Worm (Caenorhabditis elegans): ENCODE measurements around the gene lst-5.

lst-5 gene

DNA sequence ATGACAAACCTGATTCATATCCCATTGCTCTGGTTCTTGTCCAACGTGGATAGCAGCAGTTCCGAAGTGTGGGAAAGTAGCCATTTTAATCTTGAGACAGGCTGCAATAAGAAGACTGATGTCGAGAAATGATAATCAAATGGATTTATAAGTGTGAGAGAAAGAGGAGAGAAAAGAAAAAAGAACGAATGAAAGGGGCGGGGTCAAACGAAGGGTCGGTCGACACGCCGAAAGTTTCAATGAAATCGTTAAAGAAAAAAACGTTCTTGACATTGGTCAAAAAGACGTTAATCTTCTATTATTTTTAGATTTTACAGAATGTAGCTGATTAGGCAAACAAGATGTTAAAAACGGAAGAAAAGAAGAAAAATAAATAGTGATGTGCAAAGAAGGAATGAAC lies 35.1 kb downstream of the lst-5 start, which contains the start of gene cth-2:
Gene cth-2 (minus strand): TSS at position 101 of the 400 bp plus-strand sequence.
- TF ChIP-seq grh-1 (GFP tag; IDR thresholded peaks at IDR 0.05), result no peak
- peak; percentile 64 for TF ChIP-seq blmp-1 (tag; optimal IDR thresholded peaks at IDR 0.05)
- peak; percentile 32 for TF ChIP-seq lin-14 (GFP tag; optimal IDR thresholded peaks at IDR 0.05)
- TF ChIP-seq mep-1 (tag; optimal IDR thresholded peaks at IDR 0.05), result peak; percentile 12
- no peak for TF ChIP-seq pax-3 (tag; optimal IDR thresholded peaks at IDR 0.05)

DNA sequence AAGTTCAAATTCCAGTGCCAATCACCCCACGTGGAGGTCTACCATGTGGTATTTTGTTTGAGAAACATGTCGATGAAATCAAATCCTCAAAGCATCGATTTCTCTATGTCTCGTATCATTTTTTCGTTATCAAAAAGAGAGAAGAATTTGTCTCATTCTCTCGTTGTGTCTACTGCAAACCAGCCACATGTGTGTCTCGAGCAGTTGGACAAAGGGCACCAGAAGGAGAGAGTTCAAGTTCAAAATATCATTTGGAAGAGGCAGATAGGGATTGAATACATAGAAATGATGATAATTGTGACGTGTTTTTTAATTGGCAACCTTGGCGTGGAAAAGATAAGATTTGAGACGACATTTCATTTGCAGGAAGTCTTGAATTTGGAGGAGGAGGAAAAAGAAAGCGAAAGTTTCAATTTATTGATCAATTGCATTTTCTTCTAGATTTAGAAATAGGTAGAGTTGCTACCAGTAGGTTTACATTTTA lies 36.6 kb downstream of the lst-5 start:
- TF ChIP-seq C34B4.2 (tag; optimal IDR thresholded peaks at IDR 0.05), result no peak
- no peak for TF ChIP-seq efl-3 (GFP tag; optimal IDR thresholded peaks at IDR 0.05)
- no peak for TF ChIP-seq ceh-63 (GFP tag; optimal IDR thresholded peaks at IDR 0.05)
- peak in 2 of 3 experiments; percentile 32 to 36 for TF ChIP-seq dpl-1 (GFP tag; optimal IDR thresholded peaks at IDR 0.05)
- TF ChIP-seq nhr-84 (tag; optimal IDR thresholded peaks at IDR 0.05), result no peak
- TF ChIP-seq nhr-19 (GFP tag; conservative IDR thresholded peaks at IDR 0.05), result peak; percentile 48; the same call in 1 of the 2 replicates
- TF ChIP-seq C16A3.4 (tag; optimal IDR thresholded peaks at IDR 0.05), result peak; percentile 18
- peak; percentile 61 for TF ChIP-seq nhr-90 (tag; optimal IDR thresholded peaks at IDR 0.05; ENCODE audit: poor library complexity)
- TF ChIP-seq unc-86 (tag; optimal IDR thresholded peaks at IDR 0.05), result no peak
- no peak for TF ChIP-seq ceh-88 (GFP tag; IDR thresholded peaks at IDR 0.05)
- TF ChIP-seq elt-3 (tag; optimal IDR thresholded peaks at IDR 0.05), result peak in 3 of 6 experiments; percentile 53 to 79 (median 72)
- peak; percentile 69 for TF ChIP-seq snu-23 (GFP tag; optimal IDR thresholded peaks at IDR 0.05)
- no peak for TF ChIP-seq ceh-8 (GFP tag; optimal IDR thresholded peaks at IDR 0.05)
- no peak for TF ChIP-seq ceh-82 (tag; optimal IDR thresholded peaks at IDR 0.05)
- TF ChIP-seq rnt-1 (tag; optimal IDR thresholded peaks at IDR 0.05), result peak; percentile 64
- TF ChIP-seq lsy-2 (tag; optimal IDR thresholded peaks at IDR 0.05), result peak; percentile 6 to 54
- TF ChIP-seq blmp-1 (tag; optimal IDR thresholded peaks at IDR 0.05), result peak; percentile 62
- peak; percentile 70 for TF ChIP-seq tbx-2 (tag; optimal IDR thresholded peaks at IDR 0.05)
- TF ChIP-seq nhr-20 (tag; optimal IDR thresholded peaks at IDR 0.05), result peak; percentile 87
- TF ChIP-seq lin-14 (GFP tag; optimal IDR thresholded peaks at IDR 0.05), result peak; percentile 88
- peak in 1 of 2 experiments; percentile 59 for TF ChIP-seq lin-35 (GFP tag; optimal IDR thresholded peaks at IDR 0.05)
- no peak for TF ChIP-seq snpc-4 (tag; optimal IDR thresholded peaks at IDR 0.05)
- TF ChIP-seq skn-1 (tag; optimal IDR thresholded peaks at IDR 0.05), result peak; percentile 57
- TF ChIP-seq nhr-85 (tag), result peak; percentile 94
- peak; percentile 91 for TF ChIP-seq nhr-71 (tag; optimal IDR thresholded peaks at IDR 0.05)
- TF ChIP-seq grh-1 (GFP tag; IDR thresholded peaks at IDR 0.05), result peak; percentile 46
- TF ChIP-seq pag-3 (tag; optimal IDR thresholded peaks at IDR 0.05; ENCODE audit: borderline replicate concordance, insufficient read depth), result peak; percentile 5
- TF ChIP-seq fos-1 (tag; optimal IDR thresholded peaks at IDR 0.05), result peak; percentile 14
- TF ChIP-seq nhr-47 (tag; optimal IDR thresholded peaks at IDR 0.05), result peak; percentile 18
- TF ChIP-seq unc-98 (GFP tag; IDR thresholded peaks at IDR 0.05), result no peak
- no peak for TF ChIP-seq tlp-1 (tag; optimal IDR thresholded peaks at IDR 0.05)
- no peak for TF ChIP-seq Y116A8C.19 (tag; optimal IDR thresholded peaks at IDR 0.05; ENCODE audit: borderline replicate concordance)
- TF ChIP-seq ztf-4 (tag; optimal IDR thresholded peaks at IDR 0.05), result peak; percentile 30
- TF ChIP-seq isw-1 (GFP tag; IDR thresholded peaks at IDR 0.05), result no peak
- no peak for TF ChIP-seq ets-5 (GFP tag; IDR thresholded peaks at IDR 0.05)
- no peak for TF ChIP-seq pqm-1 (tag; optimal IDR thresholded peaks at IDR 0.05)
- TF ChIP-seq elt-2 (tag; optimal IDR thresholded peaks at IDR 0.05), result peak; percentile 83
- TF ChIP-seq mdl-1 (tag; optimal IDR thresholded peaks at IDR 0.05), result peak in 1 of 2 experiments; percentile 75
- peak; percentile 39 for TF ChIP-seq mep-1 (tag; optimal IDR thresholded peaks at IDR 0.05)
- no peak for TF ChIP-seq C04F5.9 (tag; optimal IDR thresholded peaks at IDR 0.05)
- no peak for TF ChIP-seq zag-1 (tag; optimal IDR thresholded peaks at IDR 0.05)
- peak; percentile 45 for TF ChIP-seq dsc-1 (tag; optimal IDR thresholded peaks at IDR 0.05)
- peak; percentile 37 for TF ChIP-seq lir-3 (tag; optimal IDR thresholded peaks at IDR 0.05; ENCODE audit: poor library complexity)
- peak in 1 of 2 experiments; percentile 28 for TF ChIP-seq efl-1 (optimal IDR thresholded peaks at IDR 0.05)
- peak; percentile 7 to 87 for TF ChIP-seq efl-1 (GFP tag; optimal IDR thresholded peaks at IDR 0.05 in 1 of 2)
